Worm (Caenorhabditis elegans): ENCODE measurements around the gene F01F1.2.

F01F1.2 gene

ce11 chrIII:5908408-5908807 is 30.1 kb downstream of the F01F1.2 start, which contains the start of gene C28H8.3:
C28H8.3 (plus strand) TSS chrIII:5908700.
- no peak for TF ChIP-seq unc-62 (GFP tag; optimal IDR thresholded peaks at IDR 0.05)

ce11 chrIII:5914717-5915116 is 36.4 kb downstream of the F01F1.2 start:
- TF ChIP-seq unc-62 (GFP tag; optimal IDR thresholded peaks at IDR 0.05): no peak

- no peak for TF ChIP-seq unc-62 (GFP tag; optimal IDR thresholded peaks at IDR 0.05)
Measured at ce11 chrIII:5915926-5916325, 37.6 kb downstream of the F01F1.2 start.

ce11 chrIII:5917365-5917958 is 39.1 kb downstream of the F01F1.2 start:
- no peak for TF ChIP-seq unc-62 (GFP tag; optimal IDR thresholded peaks at IDR 0.05)

ce11 chrIII:5919799-5920387 is 41.5 kb downstream of the F01F1.2 start, which contains the start of the genes tdo-2 and C28H8.2:
tdo-2 (minus strand) TSS chrIII:5919955.
C28H8.2 (plus strand) TSS chrIII:5920322.
- no peak for TF ChIP-seq unc-62 (GFP tag; optimal IDR thresholded peaks at IDR 0.05)

- no peak for TF ChIP-seq unc-62 (GFP tag; optimal IDR thresholded peaks at IDR 0.05)
Measured at ce11 chrIII:5921067-5921678, 42.8 kb downstream of the F01F1.2 start.

ce11 chrIII:5922236-5922635 is 43.9 kb downstream of the F01F1.2 start:
- no peak for TF ChIP-seq unc-62 (GFP tag; optimal IDR thresholded peaks at IDR 0.05)

ce11 chrIII:5925724-5926123 is 47.4 kb downstream of the F01F1.2 start, which contains the start of the genes dnc-2 and bcl-7:
dnc-2 (minus strand) TSS chrIII:5925756.
bcl-7 (plus strand) TSS chrIII:5926086.
- TF ChIP-seq unc-62 (GFP tag; optimal IDR thresholded peaks at IDR 0.05): no peak
